Worm (Caenorhabditis elegans) whole organism, L1 larva: ENCODE measurements around the gene lin-3.

Experiments
- C16A3.4 ChIP-seq: fragments of 150-350 bp; optimal IDR thresholded peaks from 2 replicates; lab custom pipeline; 2014; ENCODE audit warnings: missing biosample characterization, missing genetic modification characterization
- C34B4.2 ChIP-seq: sonication (generic microtip); optimal IDR thresholded peaks from 2 replicates; lab custom pipeline; 2017; ENCODE audit warnings: mild to moderate bottlenecking, missing genetic modification characterization, missing compliant biosample characterization
- Y116A8C.19 ChIP-seq: sonication (generic microtip); optimal IDR thresholded peaks from 2 replicates; lab custom pipeline; 2016; ENCODE audit warnings: missing compliant biosample characterization, missing genetic modification characterization, borderline replicate concordance
- alr-1 ChIP-seq: fragments of 200-800 bp; sonication (Bioruptor generic); optimal IDR thresholded peaks from 2 replicates; lab custom pipeline; 2018; ENCODE audit warnings: borderline replicate concordance, mild to moderate bottlenecking, missing genetic modification characterization, missing compliant biosample characterization
- aly-2 ChIP-seq: fragments of 150-350 bp; optimal IDR thresholded peaks from 2 replicates; lab custom pipeline; 2014; ENCODE audit warnings: missing biosample characterization, missing genetic modification characterization
- dsc-1 ChIP-seq: sonication (generic microtip); optimal IDR thresholded peaks from 2 replicates; lab custom pipeline; 2016; ENCODE audit warnings: mild to moderate bottlenecking, missing genetic modification characterization, missing compliant biosample characterization
- efl-1 ChIP-seq, 4 experiments: fragments of 150-350 bp; optimal IDR thresholded peaks in 3 of 4; peaks in 1 of 4; 1 replicate in 1 of 4; 2 replicates in 3 of 4; lab custom pipeline; 2014; ENCODE audit warnings: missing biosample characterization in 2 of 4, missing genetic modification characterization in 2 of 4, missing genetic modification reagents in 2 of 4
- efl-3 ChIP-seq: fragments of 200-800 bp; sonication (Bioruptor generic); optimal IDR thresholded peaks from 2 replicates; lab custom pipeline; 2018; ENCODE audit warnings: mild to moderate bottlenecking, missing genetic modification characterization, missing compliant biosample characterization
- egl-13 ChIP-seq: sonication (generic microtip); optimal IDR thresholded peaks from 2 replicates; lab custom pipeline; 2016; ENCODE audit warnings: missing genotype, missing genetic modification reagents, missing genetic modification characterization, missing compliant biosample characterization
- egl-27 ChIP-seq, 2 experiments: fragments of 150-350 bp in 1 of 2; sonication (generic microtip); optimal IDR thresholded peaks; 3 replicates each; lab custom pipeline; 2017 to 2018; ENCODE audit warnings: missing biosample characterization in 2 of 2, missing genetic modification characterization in 2 of 2, missing genetic modification reagents in 2 of 2
- elt-2 ChIP-seq: sonication (generic microtip); optimal IDR thresholded peaks from 2 replicates; lab custom pipeline; 2016; ENCODE audit warnings: missing genetic modification characterization, mild to moderate bottlenecking, inconsistent platforms, missing compliant biosample characterization, missing genetic modification reagents
- fkh-10 ChIP-seq: sonication (generic microtip); optimal IDR thresholded peaks from 2 replicates; lab custom pipeline; 2017; ENCODE audit warnings: missing biosample characterization, missing genetic modification reagents, missing genetic modification characterization
- grh-1 ChIP-seq: fragments of 200-800 bp; sonication (Bioruptor generic); IDR thresholded peaks from 2 replicates; pipeline ENCODE4 v1.3.6; 2022; ENCODE audit warnings: missing genetic modification reagents, missing genetic modification characterization, missing compliant biosample characterization
- hlh-4 ChIP-seq: sonication (generic microtip); optimal IDR thresholded peaks from 2 replicates; lab custom pipeline; 2016; ENCODE audit warnings: mild to moderate bottlenecking, missing genetic modification characterization, missing compliant biosample characterization
- hpl-2 ChIP-seq: fragments of 150-350 bp; optimal IDR thresholded peaks from 2 replicates; lab custom pipeline; 2014; ENCODE audit warnings: missing biosample characterization, missing genetic modification reagents, missing genetic modification characterization
- irx-1 ChIP-seq: sonication (generic microtip); optimal IDR thresholded peaks from 2 replicates; lab custom pipeline; 2016; ENCODE audit warnings: missing genetic modification characterization, missing compliant biosample characterization
- jun-1 ChIP-seq: fragments of 150-350 bp; optimal IDR thresholded peaks from 2 replicates; lab custom pipeline; 2014; ENCODE audit warnings: missing biosample characterization, missing genetic modification reagents, missing genetic modification characterization
- lin-14 ChIP-seq: fragments of 200-800 bp; sonication (Bioruptor generic); optimal IDR thresholded peaks from 2 replicates; lab custom pipeline; 2018; ENCODE audit warnings: mild to moderate bottlenecking, missing genetic modification characterization, moderate library complexity, missing compliant biosample characterization
- lin-15B ChIP-seq: fragments of 150-350 bp; sonication (generic microtip); optimal IDR thresholded peaks from 3 replicates; lab custom pipeline; 2014; ENCODE audit warnings: missing biosample characterization, missing genetic modification characterization
- lin-35 ChIP-seq, 2 experiments: fragments of 150-350 bp; optimal IDR thresholded peaks; 2 replicates each; lab custom pipeline; 2014; ENCODE audit warnings: missing biosample characterization in 2 of 2, missing genetic modification characterization in 2 of 2, missing genetic modification reagents in 2 of 2
- lsy-2 ChIP-seq, 2 experiments: fragments of 150-350 bp; optimal IDR thresholded peaks; 2 replicates each; lab custom pipeline; 2014; ENCODE audit warnings: missing biosample characterization in 2 of 2, missing genetic modification characterization in 2 of 2
- mab-9 ChIP-seq: fragments of 200-800 bp; sonication (Bioruptor generic); IDR thresholded peaks from 2 replicates; pipeline ENCODE4 v1.3.6; 2022; ENCODE audit warnings: missing genetic modification reagents, missing genetic modification characterization, missing compliant biosample characterization
- mdl-1 ChIP-seq, 2 experiments: fragments of 150-350 bp; optimal IDR thresholded peaks; 2 replicates each; lab custom pipeline; 2014 to 2017; ENCODE audit warnings: missing biosample characterization in 2 of 2, missing genetic modification characterization in 2 of 2, inconsistent platforms in 1 of 2
- mef-2 ChIP-seq: fragments of 150-350 bp; optimal IDR thresholded peaks from 2 replicates; lab custom pipeline; 2014; ENCODE audit warnings: missing biosample characterization, missing genetic modification characterization
- nhr-12 ChIP-seq: sonication (generic microtip); optimal IDR thresholded peaks from 2 replicates; lab custom pipeline; 2017; ENCODE audit warnings: missing biosample characterization, missing genetic modification characterization
- nhr-71 ChIP-seq: sonication (generic microtip); optimal IDR thresholded peaks from 2 replicates; lab custom pipeline; 2016; ENCODE audit warnings: mild to moderate bottlenecking, missing genetic modification characterization, moderate library complexity, missing compliant biosample characterization
- nhr-77 ChIP-seq: fragments of 150-350 bp; optimal IDR thresholded peaks from 2 replicates; lab custom pipeline; 2014; ENCODE audit warnings: missing biosample characterization, missing genetic modification characterization
- nhr-84 ChIP-seq: sonication (generic microtip); optimal IDR thresholded peaks from 2 replicates; lab custom pipeline; 2017; ENCODE audit warnings: missing biosample characterization, missing genetic modification characterization
- nhr-85 ChIP-seq: sonication (generic microtip); peaks from one replicate; lab custom pipeline; 2016; ENCODE audit warnings: missing genetic modification characterization, inconsistent platforms, missing compliant biosample characterization
- nhr-90 ChIP-seq: sonication (generic microtip); optimal IDR thresholded peaks from 2 replicates; lab custom pipeline; 2016; ENCODE audit warnings: mild to moderate bottlenecking, missing genetic modification characterization, missing compliant biosample characterization; ENCODE audit not compliant: poor library complexity
- skn-1 ChIP-seq: fragments of 150-350 bp; optimal IDR thresholded peaks from 2 replicates; lab custom pipeline; 2014; ENCODE audit warnings: missing biosample characterization, missing genetic modification characterization
- snpc-4 ChIP-seq: fragments of 150-350 bp; optimal IDR thresholded peaks from 2 replicates; lab custom pipeline; 2014; ENCODE audit warnings: missing biosample characterization, missing genetic modification characterization
- snu-23 ChIP-seq: sonication (generic microtip); optimal IDR thresholded peaks from 2 replicates; lab custom pipeline; 2016; ENCODE audit warnings: missing genetic modification characterization, missing compliant biosample characterization
- sox-4 ChIP-seq: sonication (generic microtip); optimal IDR thresholded peaks from 2 replicates; lab custom pipeline; 2016; ENCODE audit warnings: missing genetic modification characterization, missing compliant biosample characterization
- sptf-1 ChIP-seq: fragments of 150-350 bp; optimal IDR thresholded peaks from 2 replicates; lab custom pipeline; 2014; ENCODE audit warnings: missing biosample characterization, missing genetic modification characterization
- sup-37 ChIP-seq: fragments of 200-800 bp; sonication (Bioruptor generic); optimal IDR thresholded peaks from 2 replicates; lab custom pipeline; 2018; ENCODE audit warnings: mild to moderate bottlenecking, missing genetic modification characterization, missing compliant biosample characterization
- unc-86 ChIP-seq: sonication (generic microtip); optimal IDR thresholded peaks from 2 replicates; lab custom pipeline; 2016; ENCODE audit warnings: missing genetic modification characterization, missing compliant biosample characterization
- xbp-1 ChIP-seq: sonication (generic microtip); optimal IDR thresholded peaks from 2 replicates; lab custom pipeline; 2016; ENCODE audit warnings: missing genetic modification characterization, missing compliant biosample characterization
- zag-1 ChIP-seq: fragments of 150-350 bp; optimal IDR thresholded peaks from 2 replicates; lab custom pipeline; 2014; ENCODE audit warnings: missing biosample characterization, missing genetic modification characterization
- zip-4 ChIP-seq: fragments of 200-800 bp; sonication (Bioruptor generic); optimal IDR thresholded peaks from 2 replicates; lab custom pipeline; 2018; ENCODE audit warnings: mild to moderate bottlenecking, missing genetic modification characterization, moderate library complexity, missing compliant biosample characterization

Gene lin-3

ce11 chrIV:11036222-11036621 lies 17.9 kb upstream of the lin-3 start, which contains the start of gene fkb-1 (continued):
- TF ChIP-seq dsc-1 (peak; percentile 61), sox-4 (tag; lab: Kevin White, UChicago) (peak; percentile 19), nhr-12 (no peak), mab-9 (GFP tag; lab: Robert Waterston, UW) (no peak), irx-1 (tag; lab: Kevin White, UChicago) (peak; percentile 61), zip-4 (GFP tag; lab: Kevin White, UChicago) (no peak), alr-1 (tag; lab: Kevin White, UChicago) (no peak), lin-14 (GFP tag; lab: Kevin White, UChicago) (peak; percentile 82), snpc-4 (tag; lab: Kevin White, UChicago) (peak; percentile 12), egl-27 (tag; optimal IDR thresholded peaks at IDR 0.05; lab: Kevin White, UChicago) (no peak), C34B4.2 (tag; lab: Kevin White, UChicago) (no peak), grh-1 (GFP tag; lab: Robert Waterston, UW) (no peak), lin-35 (GFP tag; optimal IDR thresholded peaks at IDR 0.05; lab: Kevin White, UChicago) (peak; percentile 79), hlh-4 (no peak), lsy-2 (tag; optimal IDR thresholded peaks at IDR 0.05; lab: Kevin White, UChicago) (peak; percentile 82 to 85), efl-3 (no peak), xbp-1 (tag; lab: Kevin White, UChicago) (peak; percentile 94), C16A3.4 (peak; percentile 73), jun-1 (tag; lab: Kevin White, UChicago) (peak; percentile 30), mef-2 (tag; lab: Kevin White, UChicago) (no peak), egl-13 (peak; percentile 47), nhr-84 (tag; lab: Kevin White, UChicago) (no peak), unc-86 (tag; lab: Kevin White, UChicago) (peak; percentile 56), sup-37 (GFP tag; lab: Kevin White, UChicago) (no peak), mdl-1 (tag; optimal IDR thresholded peaks at IDR 0.05; lab: Kevin White, UChicago) (peak in 1 of 2 experiments; percentile 61), lin-15B (tag; lab: Kevin White, UChicago) (peak; percentile 6), Y116A8C.19 (no peak), snu-23 (GFP tag; lab: Kevin White, UChicago) (peak; percentile 86), sptf-1 (no peak), nhr-71 (tag; lab: Kevin White, UChicago) (peak; percentile 82), nhr-77 (tag; lab: Kevin White, UChicago) (peak; percentile 39), fkh-10 (GFP tag; lab: Kevin White, UChicago) (no peak), skn-1 (tag; lab: Kevin White, UChicago) (no peak), hpl-2 (GFP tag; lab: Kevin White, UChicago) (no peak), aly-2 (tag; lab: Kevin White, UChicago) (no peak)

- TF ChIP-seq zag-1 (tag; lab: Kevin White, UChicago) (peak; percentile 76), nhr-90 (tag; lab: Kevin White, UChicago) (peak; percentile 17), lin-15B (tag; lab: Kevin White, UChicago) (no peak), nhr-85 (tag; lab: Kevin White, UChicago) (no peak), efl-1 (optimal IDR thresholded peaks at IDR 0.05; lab: Kevin White, UChicago) (no peak), efl-1 (GFP tag; optimal IDR thresholded peaks at IDR 0.05 in 1 of 2; lab: Kevin White, UChicago) (peak in 1 of 2 experiments; percentile 32), elt-2 (peak; percentile 12), nhr-71 (tag; lab: Kevin White, UChicago) (peak; percentile 9), xbp-1 (tag; lab: Kevin White, UChicago) (no peak)
Measured at ce11 chrIV:11037118-11037719, 16.9 kb upstream of the lin-3 start.
